Fruit fly (Drosophila melanogaster): ENCODE results near the gene CG33796.

CG33796 gene

dm6 chr3L:16160073-16160398 is 9.9 kb downstream of the CG33796 start:
- TF ChIP-seq lola (GFP tag; optimal IDR thresholded peaks at IDR 0.05) (no peak), CrebA (GFP tag; optimal IDR thresholded peaks at IDR 0.05; ENCODE audit: borderline replicate concordance) (no peak), br (GFP tag; optimal IDR thresholded peaks at IDR 0.05) (peak; percentile 10), rgr (GFP tag; optimal IDR thresholded peaks at IDR 0.05) (no peak), Vsx2 (GFP tag; optimal IDR thresholded peaks at IDR 0.05; ENCODE audit: partially characterized antibody) (no peak), ey (GFP tag; optimal IDR thresholded peaks at IDR 0.05) (peak; percentile 31), foxo (GFP tag; optimal IDR thresholded peaks at IDR 0.05) (peak in 1 of 2 experiments; percentile 17), fru (GFP tag; optimal IDR thresholded peaks at IDR 0.05) (peak; percentile 16)

dm6 chr3L:16159161-16160072 is 10.5 kb downstream of the CG33796 start:
- no peak for TF ChIP-seq psq (GFP tag; optimal IDR thresholded peaks at IDR 0.05)
- no peak for TF ChIP-seq Sp1 (GFP tag; optimal IDR thresholded peaks at IDR 0.05)
- TF ChIP-seq Abd-B (GFP tag; optimal IDR thresholded peaks at IDR 0.05): no peak
- TF ChIP-seq dl (GFP tag; optimal IDR thresholded peaks at IDR 0.05; ENCODE audit: insufficient read depth in 1 of 2, partially characterized antibody in 2 of 2): no peak
- TF ChIP-seq br (GFP tag; optimal IDR thresholded peaks at IDR 0.05): no peak
- no peak for TF ChIP-seq Rel (GFP tag; optimal IDR thresholded peaks at IDR 0.05)
- TF ChIP-seq Rel (tag; optimal IDR thresholded peaks at IDR 0.05): peak; percentile 64
- TF ChIP-seq Myc (optimal IDR thresholded peaks at IDR 0.05): no peak
- TF ChIP-seq usp (GFP tag; optimal IDR thresholded peaks at IDR 0.05): no peak
- peak; percentile 72 for TF ChIP-seq rgr (GFP tag; optimal IDR thresholded peaks at IDR 0.05)
- no peak for TF ChIP-seq HLH106 (tag; optimal IDR thresholded peaks at IDR 0.05)
- no peak for TF ChIP-seq N (GFP tag; optimal IDR thresholded peaks at IDR 0.05)
- no peak for TF ChIP-seq Jra (GFP tag; optimal IDR thresholded peaks at IDR 0.05)
- TF ChIP-seq Dif (GFP tag; optimal IDR thresholded peaks at IDR 0.05; ENCODE audit: partially characterized antibody): no peak
- TF ChIP-seq tai (GFP tag; optimal IDR thresholded peaks at IDR 0.05): no peak
- TF ChIP-seq dsf (GFP tag; optimal IDR thresholded peaks at IDR 0.05; ENCODE audit: borderline replicate concordance): no peak
- peak; percentile 57 for TF ChIP-seq Hnf4 (GFP tag; optimal IDR thresholded peaks at IDR 0.05)
- TF ChIP-seq Hr78 (GFP tag; optimal IDR thresholded peaks at IDR 0.05): no peak
- TF ChIP-seq brk (GFP tag; optimal IDR thresholded peaks at IDR 0.05): no peak
- TF ChIP-seq CG32264 (GFP tag; optimal IDR thresholded peaks at IDR 0.05): no peak

DNA sequence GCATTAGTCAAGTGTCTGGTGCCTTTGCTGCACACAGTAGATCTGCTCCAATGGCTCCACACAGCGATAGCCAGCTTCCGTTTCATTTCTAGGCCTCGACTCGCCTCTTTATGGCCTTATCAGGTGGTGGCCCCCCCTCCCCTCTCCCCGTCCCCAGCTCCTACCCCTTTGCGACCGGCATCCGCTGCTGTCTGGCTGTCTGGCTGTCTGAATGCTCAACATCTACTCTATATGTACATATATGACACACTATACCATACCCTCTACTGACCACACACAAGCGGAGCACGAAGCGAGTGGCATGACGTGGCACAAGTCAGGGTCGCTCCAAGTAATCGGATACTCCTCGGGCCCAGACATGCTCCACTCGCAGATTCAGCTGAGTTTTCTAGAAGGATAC is 11.6 kb downstream of the CG33796 start:
- TF ChIP-seq Dif (GFP tag; optimal IDR thresholded peaks at IDR 0.05; ENCODE audit: partially characterized antibody) (no peak), dsf (GFP tag; optimal IDR thresholded peaks at IDR 0.05; ENCODE audit: borderline replicate concordance) (no peak), CG9705 (GFP tag; optimal IDR thresholded peaks at IDR 0.05) (no peak), Abd-B (GFP tag; optimal IDR thresholded peaks at IDR 0.05) (no peak), Myc (optimal IDR thresholded peaks at IDR 0.05) (no peak), lola (GFP tag; optimal IDR thresholded peaks at IDR 0.05) (no peak), OdsH (GFP tag; optimal IDR thresholded peaks at IDR 0.05) (no peak), tai (GFP tag; optimal IDR thresholded peaks at IDR 0.05) (no peak), HLH106 (tag; optimal IDR thresholded peaks at IDR 0.05) (no peak), jim (GFP tag; optimal IDR thresholded peaks at IDR 0.05) (no peak), fru (GFP tag; optimal IDR thresholded peaks at IDR 0.05) (no peak), rgr (GFP tag; optimal IDR thresholded peaks at IDR 0.05) (no peak), Rel (GFP tag; optimal IDR thresholded peaks at IDR 0.05) (no peak), Rel (tag; optimal IDR thresholded peaks at IDR 0.05) (no peak), sage (GFP tag; optimal IDR thresholded peaks at IDR 0.05) (no peak), ey (GFP tag; optimal IDR thresholded peaks at IDR 0.05) (no peak), usp (GFP tag; optimal IDR thresholded peaks at IDR 0.05) (no peak), dmrt93B (GFP tag; optimal IDR thresholded peaks at IDR 0.05) (no peak), br (GFP tag; optimal IDR thresholded peaks at IDR 0.05) (no peak)
